Worm (Caenorhabditis elegans): ENCODE measurements around the gene ZK418.6.

ce11 chrIII:7124364-7124763, 45.7 kb upstream of the ZK418.6 start, which contains the start of gene B0280.2:
- TF ChIP-seq sea-1 (GFP tag; conservative IDR thresholded peaks at IDR 0.05) (no peak), F13C5.2 (tag; optimal IDR thresholded peaks at IDR 0.05) (no peak), scrt-1 (GFP tag; IDR thresholded peaks at IDR 0.05) (no peak), tbx-37 (GFP tag; conservative IDR thresholded peaks at IDR 0.05) (no peak), ama-1 (optimal IDR thresholded peaks at IDR 0.05) (no peak), hnd-1 (tag; optimal IDR thresholded peaks at IDR 0.05) (no peak), tra-4 (tag; optimal IDR thresholded peaks at IDR 0.05) (no peak), hmg-4 (GFP tag; optimal IDR thresholded peaks at IDR 0.05) (no peak), ets-7 (tag; optimal IDR thresholded peaks at IDR 0.05) (no peak), flt-1 (GFP tag; IDR thresholded peaks at IDR 0.05) (no peak)
